Worm (Caenorhabditis elegans) whole organism, L2 larva: ENCODE results near the gene crh-2.

ENCODE experiments used
- C34F6.9 ChIP-seq: fragments of 150-350 bp; optimal IDR thresholded peaks from 2 replicates; lab custom pipeline; 2014; ENCODE audit warnings: missing biosample characterization, missing genetic modification characterization
- F13H6.1 ChIP-seq: sonication (generic microtip); optimal IDR thresholded peaks from 2 replicates; lab custom pipeline; 2016; ENCODE audit warnings: missing genetic modification characterization, missing compliant biosample characterization
- R02D3.7 ChIP-seq: fragments of 150-350 bp; optimal IDR thresholded peaks from 2 replicates; lab custom pipeline; 2014; ENCODE audit warnings: missing biosample characterization, missing genetic modification characterization
- Y55F3AM.14 ChIP-seq: fragments of 200-800 bp; sonication (Bioruptor generic); optimal IDR thresholded peaks from 2 replicates; lab custom pipeline; 2018; ENCODE audit warnings: mild to moderate bottlenecking, missing genetic modification characterization, missing compliant biosample characterization
- ZK546.5 ChIP-seq: sonication (generic microtip); optimal IDR thresholded peaks from 2 replicates; lab custom pipeline; 2017; ENCODE audit warnings: missing biosample characterization, missing genetic modification characterization
- alr-1 ChIP-seq: fragments of 150-350 bp; optimal IDR thresholded peaks from 2 replicates; lab custom pipeline; 2014; ENCODE audit warnings: missing biosample characterization, missing genetic modification characterization
- aly-2 ChIP-seq: fragments of 150-350 bp; optimal IDR thresholded peaks from 2 replicates; lab custom pipeline; 2014; ENCODE audit warnings: missing biosample characterization, missing genetic modification characterization
- ama-1 ChIP-seq: fragments of 150-350 bp; optimal IDR thresholded peaks from 2 replicates; lab custom pipeline; 2018; ENCODE audit warnings: inconsistent platforms
- blmp-1 ChIP-seq: sonication (generic microtip); optimal IDR thresholded peaks from 2 replicates; lab custom pipeline; 2017; ENCODE audit warnings: missing genetic modification characterization, mild to moderate bottlenecking, missing compliant biosample characterization, antibody characterized with exemption, moderate library complexity; ENCODE audit not compliant: insufficient read depth
- ceh-16 ChIP-seq: fragments of 150-350 bp; optimal IDR thresholded peaks from 2 replicates; lab custom pipeline; 2014; ENCODE audit warnings: missing biosample characterization, missing genetic modification characterization
- ceh-82 ChIP-seq: fragments of 150-350 bp; optimal IDR thresholded peaks from 2 replicates; lab custom pipeline; 2014; ENCODE audit warnings: missing biosample characterization, missing genetic modification characterization
- crh-2 ChIP-seq: sonication (generic microtip); optimal IDR thresholded peaks from 2 replicates; lab custom pipeline; 2017; ENCODE audit warnings: missing biosample characterization, missing genetic modification characterization
- dmd-4 ChIP-seq: sonication (generic microtip); optimal IDR thresholded peaks from 2 replicates; lab custom pipeline; 2017; ENCODE audit warnings: missing biosample characterization, missing genetic modification characterization
- egl-27 ChIP-seq: sonication (generic microtip); optimal IDR thresholded peaks from 3 replicates; lab custom pipeline; 2017; ENCODE audit warnings: missing biosample characterization, missing genetic modification reagents, missing genetic modification characterization
- elt-1 ChIP-seq: fragments of 150-350 bp; optimal IDR thresholded peaks from 2 replicates; lab custom pipeline; 2014; ENCODE audit warnings: missing biosample characterization, missing genetic modification characterization
- elt-3 ChIP-seq: sonication (generic microtip); optimal IDR thresholded peaks from 2 replicates; lab custom pipeline; 2017; ENCODE audit warnings: missing biosample characterization, missing genetic modification characterization
- fos-1 ChIP-seq: fragments of 150-350 bp; optimal IDR thresholded peaks from 2 replicates; lab custom pipeline; 2014; ENCODE audit warnings: missing biosample characterization, missing genetic modification characterization
- gmeb-1 ChIP-seq: fragments of 150-350 bp; optimal IDR thresholded peaks from 2 replicates; lab custom pipeline; 2014; ENCODE audit warnings: missing biosample characterization, missing genetic modification characterization
- lin-11 ChIP-seq: fragments of 150-350 bp; sonication (generic microtip); optimal IDR thresholded peaks from 2 replicates; lab custom pipeline; 2014; ENCODE audit warnings: missing biosample characterization, missing genetic modification characterization, inconsistent platforms, mixed read lengths
- lin-13 ChIP-seq: fragments of 150-350 bp; optimal IDR thresholded peaks from 2 replicates; lab custom pipeline; 2014; ENCODE audit warnings: missing biosample characterization, missing genetic modification reagents, missing genetic modification characterization
- lin-39 ChIP-seq: fragments of 150-350 bp; optimal IDR thresholded peaks from 2 replicates; lab custom pipeline; 2014; ENCODE audit warnings: missing biosample characterization, missing genetic modification reagents, missing genetic modification characterization
- lsy-2 ChIP-seq, 2 experiments: fragments of 150-350 bp in 1 of 2; sonication (generic microtip) in 1 of 2; optimal IDR thresholded peaks; 2 replicates each; lab custom pipeline; 2014 to 2017; ENCODE audit warnings: missing biosample characterization in 2 of 2, missing genetic modification characterization in 2 of 2
- mab-5 ChIP-seq: fragments of 150-350 bp; optimal IDR thresholded peaks from 2 replicates; lab custom pipeline; 2014; ENCODE audit warnings: missing biosample characterization, missing genetic modification characterization
- mbf-1 ChIP-seq: sonication (generic microtip); optimal IDR thresholded peaks from 2 replicates; lab custom pipeline; 2017; ENCODE audit warnings: missing biosample characterization, missing genetic modification characterization
- mdl-1 ChIP-seq, 2 experiments: fragments of 150-350 bp in 1 of 2; sonication (generic microtip) in 1 of 2; optimal IDR thresholded peaks; 2 replicates each; lab custom pipeline; 2017; ENCODE audit warnings: missing biosample characterization in 2 of 2, missing genetic modification characterization in 2 of 2
- nhr-10 ChIP-seq: sonication (generic microtip); optimal IDR thresholded peaks from 2 replicates; lab custom pipeline; 2017; ENCODE audit warnings: missing biosample characterization, missing genetic modification characterization
- nhr-11 ChIP-seq: fragments of 150-350 bp; optimal IDR thresholded peaks from 2 replicates; lab custom pipeline; 2014; ENCODE audit warnings: missing biosample characterization, missing genetic modification characterization
- nhr-12 ChIP-seq: fragments of 150-350 bp; optimal IDR thresholded peaks from 2 replicates; lab custom pipeline; 2014; ENCODE audit warnings: missing biosample characterization, missing genetic modification characterization
- nhr-129 ChIP-seq: fragments of 150-350 bp; optimal IDR thresholded peaks from 2 replicates; lab custom pipeline; 2014; ENCODE audit warnings: missing biosample characterization, missing genetic modification characterization
- nhr-21 ChIP-seq: fragments of 150-350 bp; optimal IDR thresholded peaks from 2 replicates; lab custom pipeline; 2014; ENCODE audit warnings: missing biosample characterization, missing genetic modification characterization
- nhr-23 ChIP-seq: fragments of 150-350 bp; optimal IDR thresholded peaks from 2 replicates; lab custom pipeline; 2014; ENCODE audit warnings: missing biosample characterization, missing genetic modification reagents, missing genetic modification characterization
- nhr-237 ChIP-seq: fragments of 150-350 bp; optimal IDR thresholded peaks from 2 replicates; lab custom pipeline; 2014; ENCODE audit warnings: missing biosample characterization, missing genetic modification characterization
- nhr-25 ChIP-seq: fragments of 150-350 bp; sonication (generic microtip); optimal IDR thresholded peaks from 3 replicates; lab custom pipeline; 2014; ENCODE audit warnings: missing biosample characterization, missing genetic modification characterization
- nhr-6 ChIP-seq: fragments of 150-350 bp; optimal IDR thresholded peaks from 2 replicates; lab custom pipeline; 2014; ENCODE audit warnings: missing biosample characterization, missing genetic modification characterization
- nhr-77 ChIP-seq: fragments of 150-350 bp; optimal IDR thresholded peaks from 2 replicates; lab custom pipeline; 2014; ENCODE audit warnings: missing biosample characterization, missing genetic modification characterization
- peb-1 ChIP-seq: fragments of 150-350 bp; optimal IDR thresholded peaks from 2 replicates; lab custom pipeline; 2014; ENCODE audit warnings: missing biosample characterization, missing genetic modification characterization
- sem-4 ChIP-seq: fragments of 150-350 bp; optimal IDR thresholded peaks from 2 replicates; lab custom pipeline; 2014; ENCODE audit warnings: missing biosample characterization, missing genetic modification reagents, missing genetic modification characterization
- skn-1 ChIP-seq: sonication (generic microtip); optimal IDR thresholded peaks from 2 replicates; lab custom pipeline; 2017; ENCODE audit warnings: missing biosample characterization, missing genetic modification characterization
- sma-3 ChIP-seq: sonication (generic microtip); optimal IDR thresholded peaks from 2 replicates; lab custom pipeline; 2016; ENCODE audit warnings: missing genetic modification reagents, missing genetic modification characterization, missing compliant biosample characterization
- sma-9 ChIP-seq, 2 experiments: fragments of 150-350 bp in 1 of 2; sonication (generic microtip) in 1 of 2; optimal IDR thresholded peaks; 2 replicates each; lab custom pipeline; 2014 to 2016; ENCODE audit warnings: missing genetic modification characterization in 2 of 2, mild to moderate bottlenecking in 1 of 2, missing biosample characterization in 1 of 2, missing compliant biosample characterization in 1 of 2, missing genetic modification reagents in 1 of 2, moderate library complexity in 1 of 2
- snpc-4 ChIP-seq: fragments of 150-350 bp; optimal IDR thresholded peaks from 2 replicates; lab custom pipeline; 2014; ENCODE audit warnings: missing biosample characterization, missing genetic modification characterization
- unc-39 ChIP-seq: fragments of 150-350 bp; optimal IDR thresholded peaks from 2 replicates; lab custom pipeline; 2014; ENCODE audit warnings: missing biosample characterization, missing genetic modification characterization
- unc-55 ChIP-seq: fragments of 150-350 bp; sonication (generic microtip); optimal IDR thresholded peaks from 3 replicates; lab custom pipeline; 2014; ENCODE audit warnings: missing biosample characterization, missing genetic modification reagents, missing genetic modification characterization
- unc-62 ChIP-seq: fragments of 150-350 bp; optimal IDR thresholded peaks from 2 replicates; lab custom pipeline; 2014; ENCODE audit warnings: missing biosample characterization, missing genetic modification reagents, missing genetic modification characterization
- zag-1 ChIP-seq: fragments of 150-350 bp; optimal IDR thresholded peaks from 2 replicates; lab custom pipeline; 2014; ENCODE audit warnings: missing biosample characterization, missing genetic modification characterization
- ztf-1 ChIP-seq: fragments of 200-800 bp; sonication (Bioruptor generic); conservative IDR thresholded peaks from 2 replicates; pipeline ENCODE4 v1.3.6; 2022; ENCODE audit warnings: missing genetic modification characterization, missing compliant biosample characterization
- ztf-11 ChIP-seq: sonication (generic microtip); optimal IDR thresholded peaks from 2 replicates; lab custom pipeline; 2017; ENCODE audit warnings: missing biosample characterization, missing genetic modification characterization
- ztf-4 ChIP-seq: fragments of 150-350 bp; optimal IDR thresholded peaks from 2 replicates; lab custom pipeline; 2014; ENCODE audit warnings: missing biosample characterization, missing genetic modification characterization

crh-2 gene

ce11 chrII:5202930-5203329 is 15.6 kb upstream of the crh-2 start, which contains the start of gene ampd-1:
Gene ampd-1 (plus strand): TSS chrII:5203322.
- no peak for TF ChIP-seq nhr-11 (tag; lab: Kevin White, UChicago)
- TF ChIP-seq nhr-237 (tag; lab: Kevin White, UChicago), result no peak
- TF ChIP-seq unc-55 (GFP tag; lab: Kevin White, UChicago), result no peak
- no peak for TF ChIP-seq lin-13 (GFP tag; lab: Kevin White, UChicago)
- TF ChIP-seq skn-1 (tag; lab: Kevin White, UChicago), result peak; percentile 6
- TF ChIP-seq F13H6.1 (tag; lab: Kevin White, UChicago), result peak; percentile 27
- TF ChIP-seq blmp-1, result no peak
- no peak for TF ChIP-seq ceh-82 (tag; lab: Kevin White, UChicago)
- no peak for TF ChIP-seq ceh-16 (tag; lab: Kevin White, UChicago)
- TF ChIP-seq Y55F3AM.14 (GFP tag; lab: Kevin White, UChicago), result no peak
- peak; percentile 30 for TF ChIP-seq sma-9 (GFP tag; optimal IDR thresholded peaks at IDR 0.05; lab: Kevin White, UChicago)
- no peak for TF ChIP-seq sma-9 (tag; optimal IDR thresholded peaks at IDR 0.05; lab: Kevin White, UChicago)
- TF ChIP-seq gmeb-1 (tag; lab: Kevin White, UChicago), result peak; percentile 24
- peak; percentile 60 for TF ChIP-seq fos-1
- peak; percentile 16 for TF ChIP-seq sma-3 (GFP tag; lab: Kevin White, UChicago)
- TF ChIP-seq elt-1 (tag; lab: Kevin White, UChicago), result no peak
- no peak for TF ChIP-seq nhr-10 (tag; lab: Kevin White, UChicago)
- no peak for TF ChIP-seq nhr-77
- TF ChIP-seq ztf-11 (tag; lab: Kevin White, UChicago), result no peak
- TF ChIP-seq snpc-4 (tag; lab: Kevin White, UChicago), result no peak
- TF ChIP-seq nhr-23 (tag; lab: Kevin White, UChicago), result no peak
- no peak for TF ChIP-seq zag-1 (tag; lab: Kevin White, UChicago)
- TF ChIP-seq R02D3.7 (tag; lab: Kevin White, UChicago), result no peak
- no peak for TF ChIP-seq mbf-1
- no peak for TF ChIP-seq lin-39 (tag; lab: Kevin White, UChicago)
- TF ChIP-seq nhr-6 (tag; lab: Kevin White, UChicago), result no peak
- TF ChIP-seq ama-1 (lab: Kevin White, UChicago), result no peak
- no peak for TF ChIP-seq elt-3
- TF ChIP-seq dmd-4 (tag; lab: Kevin White, UChicago), result no peak
- no peak for TF ChIP-seq sem-4 (tag; lab: Kevin White, UChicago)
- no peak for TF ChIP-seq ztf-1 (GFP tag; lab: Robert Waterston, UW)
- no peak for TF ChIP-seq mdl-1 (tag; optimal IDR thresholded peaks at IDR 0.05; lab: Kevin White, UChicago)
- TF ChIP-seq alr-1, result no peak
- TF ChIP-seq nhr-25 (tag; lab: Kevin White, UChicago), result no peak
- TF ChIP-seq lsy-2 (tag; optimal IDR thresholded peaks at IDR 0.05; lab: Kevin White, UChicago), result no peak
- no peak for TF ChIP-seq mab-5 (tag; lab: Kevin White, UChicago)
- no peak for TF ChIP-seq crh-2 (tag; lab: Kevin White, UChicago)
- TF ChIP-seq aly-2, result no peak
- peak; percentile 38 for TF ChIP-seq C34F6.9 (tag; lab: Kevin White, UChicago)
- TF ChIP-seq lin-11 (tag; lab: Kevin White, UChicago), result no peak
- TF ChIP-seq unc-62, result no peak
- TF ChIP-seq nhr-21 (tag; lab: Kevin White, UChicago), result no peak
- no peak for TF ChIP-seq unc-39 (tag; lab: Kevin White, UChicago)
- no peak for TF ChIP-seq ztf-4 (tag; lab: Kevin White, UChicago)
- TF ChIP-seq peb-1 (tag; lab: Kevin White, UChicago), result no peak
- no peak for TF ChIP-seq nhr-12
- peak; percentile 47 for TF ChIP-seq nhr-129 (tag; lab: Kevin White, UChicago)
- no peak for TF ChIP-seq ZK546.5 (tag; lab: Kevin White, UChicago)
- TF ChIP-seq egl-27 (tag; lab: Kevin White, UChicago), result no peak
